Worm (Caenorhabditis elegans): ENCODE measurements around the gene clec-266.

DNA sequence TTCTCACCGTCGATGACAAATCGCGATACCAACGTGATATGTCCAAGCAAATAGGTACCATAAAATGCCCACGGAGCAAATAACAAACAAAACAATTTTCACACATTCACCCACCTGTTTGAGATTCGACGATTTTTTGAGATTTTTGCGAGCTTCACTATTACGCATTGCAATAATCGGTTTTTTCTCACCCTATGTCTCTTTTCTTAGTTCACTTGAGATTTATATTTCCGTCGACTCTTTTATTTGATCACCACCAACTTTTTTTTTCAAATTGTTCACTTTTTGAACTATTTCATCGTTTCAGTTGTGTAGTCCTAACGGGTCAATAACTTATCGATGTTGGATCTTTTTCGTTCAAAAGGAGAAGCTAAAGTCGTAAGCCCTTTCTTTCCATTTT is 34.2 kb downstream of the clec-266 start, which contains the start of gene fbxl-4:
- TF ChIP-seq him-1 (tag; optimal IDR thresholded peaks at IDR 0.05): no peak
- no peak for TF ChIP-seq W03F9.2 (tag; optimal IDR thresholded peaks at IDR 0.05)
- no peak for TF ChIP-seq dao-5 (tag; optimal IDR thresholded peaks at IDR 0.05)
